Worm (Caenorhabditis elegans): Measurements from ENCODE around the gene M117.4.

- no peak for TF ChIP-seq nhr-237 (tag; optimal IDR thresholded peaks at IDR 0.05)
- peak; percentile 32 for TF ChIP-seq nhr-28 (tag; optimal IDR thresholded peaks at IDR 0.05)
- TF ChIP-seq tra-1 (GFP tag; IDR thresholded peaks at IDR 0.05): 0 out of 2 replicates have a peak, but pooled peaks have one; percentile 28
- TF ChIP-seq Y5F2A.4 (GFP tag; optimal IDR thresholded peaks at IDR 0.05): no peak
- no peak for TF ChIP-seq aly-2 (tag; optimal IDR thresholded peaks at IDR 0.05)
- no peak for TF ChIP-seq fos-1 (tag; optimal IDR thresholded peaks at IDR 0.05)
Observed at ce11 chrIV:11857159-11857565, 23.8 kb upstream of the M117.4 start.
